Worm (Caenorhabditis elegans) whole organism, late embryonic: ENCODE measurements around the gene zig-8.

Experiments used
- F13H6.1 ChIP-seq: sonication (generic microtip); optimal IDR thresholded peaks from 2 replicates; lab custom pipeline; 2016; ENCODE audit warnings: missing genetic modification characterization, missing compliant biosample characterization
- K02D7.2 ChIP-seq: sonication (generic microtip); optimal IDR thresholded peaks from 2 replicates; lab custom pipeline; 2017; ENCODE audit warnings: mild to moderate bottlenecking, missing genetic modification characterization, missing compliant biosample characterization
- T23F11.4 ChIP-seq: fragments of 200-800 bp; sonication (Bioruptor generic); optimal IDR thresholded peaks from 2 replicates; lab custom pipeline; 2018; ENCODE audit warnings: mild to moderate bottlenecking, missing genetic modification characterization, missing compliant biosample characterization
- Y22D7AL.16 ChIP-seq: sonication (generic microtip); optimal IDR thresholded peaks from 2 replicates; lab custom pipeline; 2016; ENCODE audit warnings: missing genetic modification characterization, missing compliant biosample characterization
- ahr-1 ChIP-seq: sonication (generic microtip); optimal IDR thresholded peaks from 2 replicates; lab custom pipeline; 2016; ENCODE audit warnings: missing genetic modification characterization, missing compliant biosample characterization
- ama-1 ChIP-seq: fragments of 150-350 bp; optimal IDR thresholded peaks from 2 replicates; lab custom pipeline; 2014
- ceh-18 ChIP-seq: sonication (generic microtip); optimal IDR thresholded peaks from 2 replicates; lab custom pipeline; 2016; ENCODE audit warnings: missing genetic modification characterization, missing compliant biosample characterization
- ceh-30 ChIP-seq: fragments of 150-350 bp; optimal IDR thresholded peaks from 2 replicates; lab custom pipeline; 2014; ENCODE audit warnings: missing biosample characterization, missing genetic modification characterization
- ceh-45 ChIP-seq: fragments of 200-800 bp; sonication (Bioruptor generic); IDR thresholded peaks from 2 replicates; pipeline ENCODE4 v1.3.6; 2022; ENCODE audit warnings: missing genetic modification reagents, missing genetic modification characterization, missing compliant biosample characterization
- ceh-6 ChIP-seq: fragments of 200-800 bp; sonication (Bioruptor generic); optimal IDR thresholded peaks from 2 replicates; lab custom pipeline; 2018; ENCODE audit warnings: mild to moderate bottlenecking, missing genetic modification characterization, missing compliant biosample characterization
- che-1 ChIP-seq: sonication (generic microtip); optimal IDR thresholded peaks from 2 replicates; lab custom pipeline; 2016; ENCODE audit warnings: mild to moderate bottlenecking, missing genetic modification characterization, missing compliant biosample characterization
- dmd-4 ChIP-seq: sonication (generic microtip); optimal IDR thresholded peaks from 2 replicates; lab custom pipeline; 2016; ENCODE audit warnings: borderline replicate concordance, missing genetic modification characterization, missing compliant biosample characterization
- elt-2 ChIP-seq: sonication (generic microtip); optimal IDR thresholded peaks from 2 replicates; lab custom pipeline; 2016; ENCODE audit warnings: missing genetic modification reagents, missing genetic modification characterization, missing compliant biosample characterization
- eyg-1 ChIP-seq: sonication (generic microtip); optimal IDR thresholded peaks from 2 replicates; lab custom pipeline; 2016; ENCODE audit warnings: missing genotype, missing genetic modification characterization, missing compliant biosample characterization
- gmeb-2 ChIP-seq: sonication (generic microtip); optimal IDR thresholded peaks from 2 replicates; lab custom pipeline; 2016; ENCODE audit warnings: missing genetic modification characterization, inconsistent platforms, missing compliant biosample characterization
- hlh-15 ChIP-seq: sonication (generic microtip); optimal IDR thresholded peaks from 2 replicates; lab custom pipeline; 2016; ENCODE audit warnings: missing genetic modification characterization, missing compliant biosample characterization
- hlh-30 ChIP-seq: sonication (generic microtip); optimal IDR thresholded peaks from 2 replicates; lab custom pipeline; 2017; ENCODE audit warnings: antibody characterized with exemption, missing genetic modification characterization, missing compliant biosample characterization; ENCODE audit not compliant: insufficient read depth
- hlh-6 ChIP-seq: sonication (generic microtip); optimal IDR thresholded peaks from 2 replicates; lab custom pipeline; 2016; ENCODE audit warnings: missing genotype, missing genetic modification characterization, missing compliant biosample characterization
- hlh-8 ChIP-seq: sonication (generic microtip); optimal IDR thresholded peaks from 2 replicates; lab custom pipeline; 2016; ENCODE audit warnings: missing genotype, missing genetic modification characterization, missing compliant biosample characterization
- lim-6 ChIP-seq: sonication (generic microtip); optimal IDR thresholded peaks from 2 replicates; lab custom pipeline; 2016; ENCODE audit warnings: missing genetic modification characterization, missing compliant biosample characterization
- lin-11 ChIP-seq: fragments of 200-800 bp; sonication (Bioruptor generic); optimal IDR thresholded peaks from 2 replicates; lab custom pipeline; 2018; ENCODE audit warnings: mild to moderate bottlenecking, missing genetic modification characterization, missing compliant biosample characterization
- nfya-1 ChIP-seq: sonication (generic microtip); optimal IDR thresholded peaks from 2 replicates; lab custom pipeline; 2017; ENCODE audit warnings: missing genetic modification characterization, mild to moderate bottlenecking, missing compliant biosample characterization, antibody characterized with exemption, moderate library complexity
- odd-2 ChIP-seq: sonication (generic microtip); optimal IDR thresholded peaks from 2 replicates; lab custom pipeline; 2017; ENCODE audit warnings: antibody characterized with exemption, mild to moderate bottlenecking, missing genetic modification characterization, missing compliant biosample characterization
- pag-3 ChIP-seq: sonication (generic microtip); optimal IDR thresholded peaks from 2 replicates; lab custom pipeline; 2016; ENCODE audit warnings: missing compliant biosample characterization, missing genetic modification characterization, borderline replicate concordance
- pat-9 ChIP-seq: fragments of 200-800 bp; sonication (Bioruptor generic); optimal IDR thresholded peaks from 2 replicates; lab custom pipeline; 2018; ENCODE audit warnings: mild to moderate bottlenecking, missing genetic modification characterization, moderate library complexity, missing compliant biosample characterization
- pha-2 ChIP-seq: sonication (generic microtip); optimal IDR thresholded peaks from 2 replicates; lab custom pipeline; 2017; ENCODE audit warnings: mild to moderate bottlenecking, missing genetic modification characterization, missing compliant biosample characterization
- pha-4 ChIP-seq: fragments of 150-350 bp; optimal IDR thresholded peaks from 2 replicates; lab custom pipeline; 2018; ENCODE audit warnings: missing biosample characterization, missing genetic modification reagents, missing genetic modification characterization
- pros-1 ChIP-seq: fragments of 150-350 bp; optimal IDR thresholded peaks from 2 replicates; lab custom pipeline; 2014; ENCODE audit warnings: missing biosample characterization, missing genetic modification reagents, missing genetic modification characterization
- rnt-1 ChIP-seq: sonication (generic microtip); optimal IDR thresholded peaks from 2 replicates; lab custom pipeline; 2016; ENCODE audit warnings: missing genetic modification characterization, missing compliant biosample characterization
- sox-2 ChIP-seq: fragments of 200-800 bp; sonication (Bioruptor generic); IDR thresholded peaks from 2 replicates; pipeline ENCODE4 v1.3.6; 2022; ENCODE audit warnings: missing genetic modification reagents, missing genetic modification characterization, missing compliant biosample characterization
- sox-4 ChIP-seq: sonication (generic microtip); optimal IDR thresholded peaks from 2 replicates; lab custom pipeline; 2017; ENCODE audit warnings: mild to moderate bottlenecking, missing genetic modification characterization, inconsistent platforms, missing compliant biosample characterization
- tbx-7 ChIP-seq: sonication (generic microtip); optimal IDR thresholded peaks from 2 replicates; lab custom pipeline; 2016; ENCODE audit warnings: missing genotype, missing genetic modification characterization, missing compliant biosample characterization
- ttx-3 ChIP-seq: sonication (generic microtip); optimal IDR thresholded peaks from 2 replicates; lab custom pipeline; 2016; ENCODE audit warnings: missing genetic modification reagents, missing genetic modification characterization, missing compliant biosample characterization
- unc-42 ChIP-seq: sonication (generic microtip); optimal IDR thresholded peaks from 2 replicates; lab custom pipeline; 2016; ENCODE audit warnings: missing genotype, missing genetic modification characterization, missing compliant biosample characterization
- unc-86 ChIP-seq: sonication (generic microtip); optimal IDR thresholded peaks from 2 replicates; lab custom pipeline; 2016; ENCODE audit warnings: missing genetic modification characterization, missing compliant biosample characterization
- zip-5 ChIP-seq: sonication (generic microtip); optimal IDR thresholded peaks from 2 replicates; lab custom pipeline; 2016; ENCODE audit warnings: missing genetic modification characterization, missing compliant biosample characterization
- ztf-16 ChIP-seq: sonication (generic microtip); optimal IDR thresholded peaks from 2 replicates; lab custom pipeline; 2017; ENCODE audit warnings: missing genetic modification characterization, missing compliant biosample characterization

The zig-8 gene

DNA sequence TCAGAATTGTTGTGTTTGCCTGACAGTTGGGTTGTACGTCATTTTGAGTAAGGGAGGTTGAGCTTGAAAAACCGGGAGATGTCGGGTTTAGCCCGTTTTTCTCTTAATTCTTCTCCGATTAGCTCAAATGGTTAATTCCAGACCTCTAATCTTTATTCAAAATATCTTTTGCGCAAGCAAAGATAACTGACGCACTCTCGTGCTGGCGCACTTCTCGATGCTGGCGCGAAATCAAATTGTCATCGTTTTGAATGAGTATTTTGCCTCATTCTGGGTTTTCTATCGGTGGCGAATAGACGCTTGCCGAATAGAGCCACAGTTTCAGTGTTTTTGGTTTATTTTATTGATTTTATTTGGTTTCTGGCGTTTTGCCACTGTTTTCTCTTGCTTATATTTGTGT, 41.0 kb downstream of the zig-8 start:
- peak; percentile 15 for TF ChIP-seq unc-42 (tag; lab: Kevin White, UChicago)
- TF ChIP-seq pat-9 (tag; lab: Kevin White, UChicago), result no peak
- peak; percentile 22 for TF ChIP-seq gmeb-2 (tag; lab: Kevin White, UChicago)
- no peak for TF ChIP-seq hlh-6
- no peak for TF ChIP-seq che-1 (tag; lab: Kevin White, UChicago)
- TF ChIP-seq zip-5 (tag; lab: Kevin White, UChicago), result no peak
- no peak for TF ChIP-seq pha-4 (tag; lab: Kevin White, UChicago)
- no peak for TF ChIP-seq lim-6 (tag; lab: Kevin White, UChicago)
- no peak for TF ChIP-seq unc-86 (tag; lab: Kevin White, UChicago)
- no peak for TF ChIP-seq ttx-3 (tag; lab: Kevin White, UChicago)
- TF ChIP-seq ceh-6 (GFP tag; lab: Kevin White, UChicago), result no peak
- TF ChIP-seq pag-3 (tag; lab: Kevin White, UChicago), result no peak
- TF ChIP-seq, all 69 proteins: peak for 2

DNA sequence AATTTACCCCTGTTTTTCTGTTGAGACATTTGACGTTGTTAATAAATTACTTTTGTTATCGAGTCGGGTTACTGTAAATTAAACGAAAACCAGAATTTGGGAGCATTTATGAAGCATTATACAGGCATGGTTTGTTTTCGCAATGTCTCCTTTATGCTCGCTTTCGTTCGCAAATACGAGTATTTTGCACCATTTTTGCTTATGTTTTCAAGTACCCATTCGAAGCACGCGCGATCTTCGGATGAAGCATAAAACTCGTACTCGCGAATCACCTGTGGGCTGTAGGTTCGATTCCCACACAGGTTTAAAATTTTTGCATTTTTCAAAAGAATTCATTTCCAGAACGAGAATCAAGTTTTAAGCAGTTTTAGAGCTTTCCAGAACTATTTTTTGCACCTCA, 45.3 kb downstream of the zig-8 start:
- TF ChIP-seq sox-2 (no peak), sox-4 (tag; lab: Kevin White, UChicago) (no peak), tbx-7 (tag; lab: Kevin White, UChicago) (no peak), ama-1 (lab: Kevin White, UChicago) (no peak), rnt-1 (tag; lab: Kevin White, UChicago) (no peak), hlh-8 (tag; lab: Kevin White, UChicago) (no peak), eyg-1 (tag; lab: Kevin White, UChicago) (no peak), lin-11 (no peak), hlh-30 (tag; lab: Kevin White, UChicago) (no peak), nfya-1 (no peak), ceh-45 (GFP tag; lab: Robert Waterston, UW) (no peak), ttx-3 (tag; lab: Kevin White, UChicago) (no peak), zip-5 (tag; lab: Kevin White, UChicago) (no peak), K02D7.2 (tag; lab: Kevin White, UChicago) (no peak), ceh-30 (tag; lab: Kevin White, UChicago) (no peak), T23F11.4 (no peak)

DNA sequence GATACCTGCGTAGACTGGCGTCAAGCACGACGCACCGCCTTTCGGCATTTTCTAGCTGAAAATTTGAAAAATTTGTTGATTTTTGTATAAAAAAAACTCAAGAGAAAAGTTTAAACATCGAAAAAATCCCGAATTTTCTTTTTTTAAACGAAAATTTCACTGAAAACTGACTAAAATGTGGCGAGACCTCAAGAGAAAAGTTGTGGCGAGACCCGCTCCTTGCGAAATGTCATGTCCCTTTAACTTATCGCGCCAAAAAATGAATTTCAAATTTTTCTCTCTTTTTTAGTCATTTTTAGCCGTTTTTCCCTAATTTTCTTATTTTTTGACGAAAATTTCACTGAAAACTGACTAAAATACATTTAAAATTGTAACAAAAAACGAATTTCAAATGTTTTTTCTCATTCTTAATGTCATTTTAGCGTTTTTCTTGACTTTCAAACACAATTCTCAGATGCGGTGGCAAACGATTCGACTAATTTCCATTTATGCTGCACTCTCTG, 49.9 kb downstream of the zig-8 start, which contains the start of the genes snpc-1.2 and Y39E4B.5:
TSS of gene snpc-1.2 (minus strand) at position 78 of the 503 bp plus-strand sequence.
TSS of gene Y39E4B.5 (plus strand) at position 453 of the 503 bp plus-strand sequence.
- TF ChIP-seq Y22D7AL.16 (tag; lab: Kevin White, UChicago) (no peak), gmeb-2 (tag; lab: Kevin White, UChicago) (no peak), lim-6 (tag; lab: Kevin White, UChicago) (no peak), ama-1 (lab: Kevin White, UChicago) (no peak)

DNA sequence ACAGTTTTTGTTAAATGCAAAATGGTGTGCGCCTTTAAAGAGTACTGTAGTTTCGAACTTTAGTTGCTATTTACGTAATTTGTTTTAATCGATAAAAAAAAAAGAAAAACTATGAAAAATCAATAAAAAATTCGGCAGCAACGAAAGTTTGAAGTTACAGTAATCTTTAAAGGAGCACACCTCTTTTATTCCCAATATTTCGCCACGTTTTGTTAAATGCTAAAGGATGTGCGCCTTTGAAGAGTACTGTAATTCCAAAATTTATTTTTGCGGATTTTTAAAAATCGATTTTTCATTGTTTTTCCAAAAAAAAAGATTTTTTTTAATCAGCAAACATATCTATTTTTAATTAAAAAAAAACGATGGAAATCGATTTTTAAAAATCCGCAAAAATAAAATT, 54.1 kb downstream of the zig-8 start:
- TF ChIP-seq hlh-15 (tag; lab: Kevin White, UChicago) (no peak), dmd-4 (tag; lab: Kevin White, UChicago) (no peak), pros-1 (tag; lab: Kevin White, UChicago) (no peak), ahr-1 (tag; lab: Kevin White, UChicago) (no peak), hlh-6 (no peak), F13H6.1 (tag; lab: Kevin White, UChicago) (no peak), ceh-18 (tag; lab: Kevin White, UChicago) (no peak), odd-2 (tag; lab: Kevin White, UChicago) (no peak), T23F11.4 (no peak), ama-1 (lab: Kevin White, UChicago) (no peak), ztf-16 (tag; lab: Kevin White, UChicago) (no peak), Y22D7AL.16 (tag; lab: Kevin White, UChicago) (no peak), elt-2 (tag; lab: Kevin White, UChicago) (no peak), pha-2 (tag; lab: Kevin White, UChicago) (no peak)
